Fruit fly (Drosophila melanogaster) whole organism, adult: ENCODE data around the gene Arp1.

Source experiments
- CG14711 ChIP-seq: fragments of 200-800 bp; sonication (Bioruptor generic); optimal IDR thresholded peaks from 2 replicates; lab custom pipeline; 2018; ENCODE audit warnings: missing biosample characterization, mild to moderate bottlenecking, missing genetic modification characterization, moderate library complexity
- CG5204 ChIP-seq: fragments of 200-800 bp; sonication (Bioruptor generic); optimal IDR thresholded peaks from 2 replicates; lab custom pipeline; 2016; ENCODE audit warnings: missing biosample characterization, missing genetic modification characterization
- Hr96 ChIP-seq: fragments of 200-800 bp; sonication (Bioruptor generic); optimal IDR thresholded peaks from 2 replicates; lab custom pipeline; 2016; ENCODE audit warnings: missing biosample characterization, missing genetic modification characterization
- cic ChIP-seq: fragments of 200-800 bp; sonication (Bioruptor generic); optimal IDR thresholded peaks from 2 replicates; lab custom pipeline; 2017; ENCODE audit warnings: missing biosample characterization, mild to moderate bottlenecking, missing genetic modification characterization, moderate library complexity
- cnc ChIP-seq, 2 experiments: fragments of >200 bp; optimal IDR thresholded peaks; 2 replicates each; lab custom pipeline; 2017
- kay ChIP-seq: fragments of 200-800 bp; sonication (Bioruptor generic); peaks from one replicate; lab custom pipeline; 2016; ENCODE audit warnings: missing biosample characterization, missing genetic modification characterization, borderline replicate concordance
- ovo ChIP-seq: fragments of 200-800 bp; sonication (Bioruptor generic); optimal IDR thresholded peaks from 2 replicates; lab custom pipeline; 2016; ENCODE audit warnings: missing biosample characterization, missing genetic modification characterization
- toe ChIP-seq: fragments of 200-800 bp; sonication (Bioruptor generic); optimal IDR thresholded peaks from 2 replicates; lab custom pipeline; 2016; ENCODE audit warnings: missing biosample characterization, missing genetic modification characterization

DNA sequence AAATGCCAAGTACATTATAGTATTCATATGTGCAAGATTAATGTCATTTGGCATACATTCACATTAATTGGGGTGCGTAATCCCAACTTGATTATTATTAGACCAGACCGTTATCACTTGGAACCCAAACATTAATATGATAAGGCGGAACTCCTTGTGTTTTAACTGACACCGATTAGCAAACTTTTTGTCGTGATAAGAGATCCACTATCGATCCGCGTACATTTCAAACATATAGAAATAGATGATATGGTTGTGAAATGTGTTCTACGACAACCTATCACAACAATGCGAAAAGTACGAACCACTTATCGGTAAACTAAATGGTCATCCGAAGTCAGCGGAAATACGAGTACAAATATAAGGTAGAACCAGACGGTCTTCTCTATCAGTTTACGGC is 47.7 kb downstream of the Arp1 start, which contains the start of gene Ugt37A2:
- TF ChIP-seq CG5204 (GFP tag; lab: Kevin White, UChicago) (no peak), kay (peak; percentile 68), ovo (GFP tag; lab: Kevin White, UChicago) (no peak), CG14711 (tag; lab: Kevin White, UChicago) (no peak), toe (GFP tag; lab: Kevin White, UChicago) (no peak), Hr96 (no peak), cnc (optimal IDR thresholded peaks at IDR 0.05; lab: Kevin White, UChicago) (no peak), cic (GFP tag; lab: Kevin White, UChicago) (peak; percentile 7)
